Worm (Caenorhabditis elegans) whole organism, L4/young adult: Measurements from ENCODE around the gene F53F1.4.

Experiments
- W03F9.2 ChIP-seq: fragments of 150-350 bp; optimal IDR thresholded peaks from 2 replicates; lab custom pipeline; 2014; ENCODE audit warnings: missing biosample characterization, missing genetic modification characterization
- him-1 ChIP-seq: sonication (generic microtip); optimal IDR thresholded peaks from 2 replicates; lab custom pipeline; 2016; ENCODE audit warnings: missing genotype, missing genetic modification reagents, missing genetic modification characterization, missing compliant biosample characterization

DNA sequence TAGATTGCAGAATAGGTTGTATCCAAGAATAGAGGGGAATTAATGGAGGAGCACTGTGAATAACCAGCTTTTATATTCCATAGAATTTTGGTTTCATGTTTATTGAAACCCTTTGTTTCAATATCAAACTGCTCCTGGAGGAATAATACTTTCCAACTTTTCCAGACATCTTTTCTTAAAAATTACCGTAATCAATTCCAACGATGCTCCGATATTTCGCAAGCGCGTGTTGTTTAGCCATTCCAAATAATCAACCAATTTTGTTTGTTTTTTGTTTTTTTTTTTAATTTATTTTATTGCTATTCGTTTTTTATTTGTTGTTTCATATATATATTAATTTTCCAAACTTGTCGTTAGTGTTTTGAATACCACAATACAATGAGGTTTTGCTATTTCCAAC, 4.8 kb upstream of the F53F1.4 start, which contains the start of gene cutl-1:
- no peak for TF ChIP-seq him-1 (tag; lab: Kevin White, UChicago)
- TF ChIP-seq W03F9.2 (tag; lab: Kevin White, UChicago): no peak
